Fruit fly (Drosophila melanogaster): Measurements from ENCODE around the gene CG9386.

DNA sequence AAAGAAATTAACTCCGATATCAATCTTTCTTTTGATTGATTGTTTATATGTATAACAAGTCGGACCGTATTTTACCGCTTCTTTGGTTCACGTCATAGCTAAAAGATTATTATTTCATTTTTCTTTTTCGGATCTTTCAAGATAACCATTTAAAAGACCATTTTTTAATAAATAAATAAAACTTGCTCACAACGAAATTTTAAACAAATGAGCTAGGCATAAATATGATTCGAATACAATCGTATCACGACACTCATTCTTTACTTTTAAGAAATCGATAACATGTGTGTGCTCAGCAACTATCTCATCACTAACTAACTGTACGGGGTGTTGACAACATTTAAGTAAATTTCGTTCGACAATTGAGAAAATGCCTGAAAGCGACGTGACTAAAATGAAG lies 50.9 kb downstream of the CG9386 start, which contains the start of gene CG8149:
- no peak for TF ChIP-seq Sin3A (optimal IDR thresholded peaks at IDR 0.05)
- TF ChIP-seq insv (optimal IDR thresholded peaks at IDR 0.05): no peak
- no peak for TF ChIP-seq psq (optimal IDR thresholded peaks at IDR 0.05)
- no peak for TF ChIP-seq h (optimal IDR thresholded peaks at IDR 0.05)
- TF ChIP-seq Myc (optimal IDR thresholded peaks at IDR 0.05): no peak
- no peak for TF ChIP-seq ttk (optimal IDR thresholded peaks at IDR 0.05)
